Worm (Caenorhabditis elegans) whole organism, mixed stage, embryonic: Measurements from ENCODE around the gene hphd-1.
A peak's percentile ranks its signal among the peaks of the same experiment; 100 is the strongest.

ENCODE experiments used
- M03D4.4 ChIP-seq: sonication (generic microtip); optimal IDR thresholded peaks from 2 replicates; lab custom pipeline; 2017; ENCODE audit warnings: mild to moderate bottlenecking, missing genetic modification characterization, missing compliant biosample characterization
- bed-3 ChIP-seq: fragments of 200-800 bp; sonication (Bioruptor generic); optimal IDR thresholded peaks from 3 replicates; lab custom pipeline; 2018; ENCODE audit warnings: mild to moderate bottlenecking, missing genetic modification characterization, moderate library complexity, missing compliant biosample characterization
- blmp-1 ChIP-seq: fragments of 150-350 bp; optimal IDR thresholded peaks from 2 replicates; lab custom pipeline; 2014; ENCODE audit warnings: missing biosample characterization, missing genetic modification characterization
- ceh-39 ChIP-seq: fragments of 150-350 bp; optimal IDR thresholded peaks from 2 replicates; lab custom pipeline; 2014; ENCODE audit warnings: missing biosample characterization, missing genetic modification characterization
- ceh-43 ChIP-seq: fragments of 200-800 bp; sonication (Bioruptor generic); optimal IDR thresholded peaks from 2 replicates; lab custom pipeline; 2018; ENCODE audit warnings: mild to moderate bottlenecking, missing genetic modification characterization, moderate library complexity, missing compliant biosample characterization
- ceh-83 ChIP-seq: fragments of 200-800 bp; sonication (Bioruptor generic); optimal IDR thresholded peaks from 2 replicates; lab custom pipeline; 2018; ENCODE audit warnings: mild to moderate bottlenecking, missing genetic modification characterization, missing compliant biosample characterization
- ces-1 ChIP-seq: fragments of 150-350 bp; optimal IDR thresholded peaks from 2 replicates; lab custom pipeline; 2014; ENCODE audit warnings: missing biosample characterization, missing genetic modification reagents, missing genetic modification characterization
- cnd-1 ChIP-seq: fragments of 200-800 bp; sonication (Bioruptor generic); optimal IDR thresholded peaks from 2 replicates; lab custom pipeline; 2018; ENCODE audit warnings: mild to moderate bottlenecking, missing genetic modification characterization, missing compliant biosample characterization
- drap-1 ChIP-seq: fragments of 200-800 bp; sonication (Bioruptor generic); optimal IDR thresholded peaks from 3 replicates; lab custom pipeline; 2018; ENCODE audit warnings: mild to moderate bottlenecking, missing genetic modification characterization, missing compliant biosample characterization
- elt-1 ChIP-seq: sonication (generic microtip); optimal IDR thresholded peaks from 2 replicates; lab custom pipeline; 2017; ENCODE audit warnings: missing genetic modification characterization, mild to moderate bottlenecking, missing compliant biosample characterization, antibody characterized with exemption, moderate library complexity, borderline replicate concordance; ENCODE audit not compliant: insufficient read depth
- elt-3 ChIP-seq: fragments of 150-350 bp; optimal IDR thresholded peaks from 2 replicates; lab custom pipeline; 2014; ENCODE audit warnings: missing biosample characterization, missing genetic modification characterization
- flh-1 ChIP-seq: fragments of 200-800 bp; sonication (Bioruptor generic); optimal IDR thresholded peaks from 2 replicates; lab custom pipeline; 2018; ENCODE audit warnings: mild to moderate bottlenecking, missing genetic modification characterization, moderate library complexity, missing compliant biosample characterization
- ham-2 ChIP-seq: fragments of 200-800 bp; sonication (Bioruptor generic); optimal IDR thresholded peaks from 2 replicates; lab custom pipeline; 2018; ENCODE audit warnings: mild to moderate bottlenecking, missing genetic modification characterization, missing compliant biosample characterization
- hlh-1 ChIP-seq: fragments of 150-350 bp; optimal IDR thresholded peaks from 2 replicates; lab custom pipeline; 2014; ENCODE audit warnings: missing biosample characterization, missing genetic modification reagents, missing genetic modification characterization
- lin-13 ChIP-seq: fragments of 150-350 bp; optimal IDR thresholded peaks from 2 replicates; lab custom pipeline; 2014; ENCODE audit warnings: missing biosample characterization, missing genetic modification characterization
- lin-32 ChIP-seq: fragments of 200-800 bp; sonication (Bioruptor generic); optimal IDR thresholded peaks from 2 replicates; lab custom pipeline; 2018; ENCODE audit warnings: mild to moderate bottlenecking, missing genetic modification characterization, missing compliant biosample characterization
- lsy-2 ChIP-seq: fragments of 150-350 bp; optimal IDR thresholded peaks from 2 replicates; lab custom pipeline; 2014; ENCODE audit warnings: missing biosample characterization, missing genetic modification characterization
- mab-5 ChIP-seq: fragments of 150-350 bp; optimal IDR thresholded peaks from 2 replicates; lab custom pipeline; 2014; ENCODE audit warnings: missing biosample characterization, missing genetic modification characterization
- mep-1 ChIP-seq: fragments of 150-350 bp; optimal IDR thresholded peaks from 2 replicates; lab custom pipeline; 2017; ENCODE audit warnings: missing biosample characterization, missing genetic modification reagents, missing genetic modification characterization, inconsistent platforms
- mls-2 ChIP-seq: sonication (generic microtip); optimal IDR thresholded peaks from 2 replicates; lab custom pipeline; 2016; ENCODE audit warnings: mild to moderate bottlenecking, missing genetic modification characterization, moderate library complexity, missing compliant biosample characterization
- nhr-12 ChIP-seq: fragments of 150-350 bp; optimal IDR thresholded peaks from 2 replicates; lab custom pipeline; 2014; ENCODE audit warnings: missing biosample characterization, missing genetic modification characterization
- nhr-2 ChIP-seq: fragments of 150-350 bp; optimal IDR thresholded peaks from 2 replicates; lab custom pipeline; 2014; ENCODE audit warnings: missing biosample characterization, missing genetic modification characterization
- nhr-237 ChIP-seq: fragments of 150-350 bp; optimal IDR thresholded peaks from 2 replicates; lab custom pipeline; 2014; ENCODE audit warnings: missing biosample characterization, missing genetic modification characterization
- nhr-28 ChIP-seq: fragments of 150-350 bp; optimal IDR thresholded peaks from 2 replicates; lab custom pipeline; 2014; ENCODE audit warnings: missing biosample characterization, missing genetic modification characterization
- nhr-76 ChIP-seq: sonication (generic microtip); optimal IDR thresholded peaks from 2 replicates; lab custom pipeline; 2017; ENCODE audit warnings: missing biosample characterization, missing genetic modification characterization
- pha-4 ChIP-seq: fragments of 150-350 bp; optimal IDR thresholded peaks from 2 replicates; lab custom pipeline; 2018; ENCODE audit warnings: missing biosample characterization, missing genetic modification reagents, missing genetic modification characterization
- sem-2 ChIP-seq: fragments of 200-800 bp; sonication (Bioruptor generic); optimal IDR thresholded peaks from 2 replicates; lab custom pipeline; 2018; ENCODE audit warnings: mild to moderate bottlenecking, missing genetic modification characterization, missing compliant biosample characterization
- snpc-4 ChIP-seq: fragments of 150-350 bp; optimal IDR thresholded peaks from 2 replicates; lab custom pipeline; 2014; ENCODE audit warnings: missing biosample characterization, missing genetic modification characterization
- sptf-1 ChIP-seq: sonication (generic microtip); optimal IDR thresholded peaks from 2 replicates; lab custom pipeline; 2017; ENCODE audit warnings: mild to moderate bottlenecking, missing genetic modification characterization, moderate library complexity, missing compliant biosample characterization
- tbx-8 ChIP-seq: fragments of 200-800 bp; sonication (Bioruptor generic); optimal IDR thresholded peaks from 2 replicates; lab custom pipeline; 2018; ENCODE audit warnings: mild to moderate bottlenecking, missing genetic modification characterization, moderate library complexity, missing compliant biosample characterization
- unc-120 ChIP-seq: sonication (generic microtip); optimal IDR thresholded peaks from 2 replicates; lab custom pipeline; 2017; ENCODE audit warnings: missing genetic modification characterization, missing compliant biosample characterization; ENCODE audit not compliant: poor library complexity, severe bottlenecking
- unc-39 ChIP-seq: fragments of 150-350 bp; optimal IDR thresholded peaks from 2 replicates; lab custom pipeline; 2014; ENCODE audit warnings: missing biosample characterization, missing genetic modification characterization
- unc-62 ChIP-seq: fragments of 150-350 bp; optimal IDR thresholded peaks from 2 replicates; lab custom pipeline; 2014; ENCODE audit warnings: missing biosample characterization, missing genetic modification reagents, missing genetic modification characterization
- ztf-11 ChIP-seq: fragments of 150-350 bp; optimal IDR thresholded peaks from 2 replicates; lab custom pipeline; 2014; ENCODE audit warnings: missing biosample characterization, missing genetic modification characterization

Gene hphd-1

DNA sequence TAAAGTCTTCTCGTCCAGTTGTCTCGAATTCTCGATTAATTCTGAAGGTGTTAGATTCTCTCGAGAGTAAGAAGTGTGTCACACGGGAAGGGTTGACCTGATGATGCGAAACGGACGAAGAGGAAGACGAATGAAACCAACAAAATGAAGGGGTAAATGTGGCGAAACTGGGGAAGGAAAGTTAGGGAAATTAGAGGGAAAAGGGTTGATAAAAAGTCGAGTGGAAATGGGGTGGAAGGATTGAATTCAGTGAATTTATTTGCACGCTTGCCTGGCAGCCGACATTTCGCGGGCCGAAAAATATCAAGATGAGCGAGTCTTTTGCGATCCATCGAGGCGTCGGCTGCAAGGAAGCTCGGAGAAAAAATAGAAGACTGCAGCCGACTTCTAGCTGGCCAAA, 48.2 kb downstream of the hphd-1 start, which contains the start of gene F58G1.7:
F58G1.7 (minus strand) TSS at position 101 of the 400 bp plus-strand sequence.
- TF ChIP-seq elt-1 (tag; lab: Kevin White, UChicago), result no peak
- TF ChIP-seq lin-13, result no peak
- TF ChIP-seq snpc-4 (tag; lab: Kevin White, UChicago), result no peak
- no peak for TF ChIP-seq drap-1 (GFP tag; lab: Kevin White, UChicago)
- no peak for TF ChIP-seq nhr-237 (tag; lab: Kevin White, UChicago)
- no peak for TF ChIP-seq cnd-1 (tag; lab: Kevin White, UChicago)
- no peak for TF ChIP-seq blmp-1
- TF ChIP-seq elt-3 (tag; lab: Kevin White, UChicago), result no peak
- TF ChIP-seq mep-1, result no peak

DNA sequence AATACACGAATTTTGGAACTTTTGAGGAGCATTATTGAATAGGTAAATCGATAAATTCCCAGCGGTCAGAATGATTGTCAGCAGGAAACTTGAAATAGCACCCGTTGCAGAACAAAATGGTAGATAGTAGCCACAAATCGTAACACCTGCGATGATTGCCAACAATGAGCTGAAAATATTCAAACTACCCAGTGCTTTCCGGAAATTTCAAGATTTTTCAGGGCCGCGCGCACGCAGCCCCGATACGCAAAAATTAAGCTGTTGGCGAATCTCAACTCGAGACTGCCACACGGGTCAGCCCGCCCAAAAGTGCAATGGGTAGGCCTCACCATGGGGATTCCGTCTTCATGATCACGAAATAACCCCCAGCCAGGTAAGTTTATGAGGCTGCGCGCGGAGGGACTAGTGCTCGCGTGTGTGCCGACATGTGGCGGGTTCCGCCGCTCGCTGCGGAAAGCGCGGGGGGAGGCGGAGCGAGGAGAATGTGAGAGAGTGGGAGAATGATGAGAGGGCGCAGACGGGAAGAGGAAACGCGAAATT, 51.7 kb downstream of the hphd-1 start:
- TF ChIP-seq bed-3 (GFP tag; lab: Kevin White, UChicago) (peak; percentile 61), mls-2 (peak; percentile 76), nhr-237 (tag; lab: Kevin White, UChicago) (peak; percentile 1), sptf-1 (tag; lab: Kevin White, UChicago) (peak; percentile 77), ceh-83 (peak; percentile 71), elt-1 (tag; lab: Kevin White, UChicago) (no peak), unc-39 (tag; lab: Kevin White, UChicago) (no peak), sem-2 (GFP tag; lab: Kevin White, UChicago) (peak; percentile 69), drap-1 (GFP tag; lab: Kevin White, UChicago) (peak; percentile 79), ceh-43 (peak; percentile 34), nhr-28 (tag; lab: Kevin White, UChicago) (no peak), nhr-76 (tag; lab: Kevin White, UChicago) (no peak), lsy-2 (tag; lab: Kevin White, UChicago) (peak; percentile 48), blmp-1 (no peak), cnd-1 (tag; lab: Kevin White, UChicago) (peak; percentile 85), lin-32 (GFP tag; lab: Kevin White, UChicago) (peak; percentile 30), elt-3 (tag; lab: Kevin White, UChicago) (peak; percentile 82), ham-2 (GFP tag; lab: Kevin White, UChicago) (peak; percentile 69), ztf-11 (tag; lab: Kevin White, UChicago) (peak; percentile 29), flh-1 (GFP tag; lab: Kevin White, UChicago) (no peak), mep-1 (peak; percentile 57), nhr-2 (tag; lab: Kevin White, UChicago) (no peak), unc-120 (tag; lab: Kevin White, UChicago) (peak; percentile 52), tbx-8 (peak; percentile 53), hlh-1 (tag; lab: Kevin White, UChicago) (no peak), M03D4.4 (tag; lab: Kevin White, UChicago) (peak; percentile 77), nhr-12 (no peak), mab-5 (tag; lab: Kevin White, UChicago) (no peak), pha-4 (tag; lab: Kevin White, UChicago) (peak; percentile 76), lin-13 (peak; percentile 89), snpc-4 (tag; lab: Kevin White, UChicago) (no peak), ces-1 (GFP tag; lab: Kevin White, UChicago) (peak; percentile 21), ceh-39 (tag; lab: Kevin White, UChicago) (peak; percentile 53), unc-62 (GFP tag; lab: Kevin White, UChicago) (no peak)
